Fruit fly (Drosophila melanogaster): ENCODE data around the gene CG5149.
A peak's percentile ranks its signal among the peaks of the same experiment; 100 is the strongest.

The CG5149 gene

dm6 chr2L:7433957-7434736 is 46.1 kb upstream of the CG5149 start (continued):
- TF ChIP-seq nom (GFP tag; optimal IDR thresholded peaks at IDR 0.05) (no peak), ara (GFP tag; IDR thresholded peaks at IDR 0.05) (peak; percentile 16; the same call in 1 of the 2 replicates), bab2 (GFP tag; optimal IDR thresholded peaks at IDR 0.05) (peak; percentile 53), Nf-YC (tag; optimal IDR thresholded peaks at IDR 0.05) (no peak), CG11504 (tag; optimal IDR thresholded peaks at IDR 0.05) (peak; percentile 90), esg (GFP tag; conservative IDR thresholded peaks at IDR 0.05) (peak; percentile 79), dimm (GFP tag; IDR thresholded peaks at IDR 0.05) (no peak), ERR (GFP tag; optimal IDR thresholded peaks at IDR 0.05) (no peak), lola (GFP tag; optimal IDR thresholded peaks at IDR 0.05) (peak in 1 of 3 experiments; percentile 32), phol (tag; optimal IDR thresholded peaks at IDR 0.05) (peak; percentile 40), Sry-δ (GFP tag; optimal IDR thresholded peaks at IDR 0.05) (no peak), CG17912 (GFP tag; optimal IDR thresholded peaks at IDR 0.05) (no peak), Kr (GFP tag; optimal IDR thresholded peaks at IDR 0.05) (no peak), slbo (GFP tag; IDR thresholded peaks at IDR 0.05) (peak; percentile 94), CG14965 (GFP tag; optimal IDR thresholded peaks at IDR 0.05; ENCODE audit: borderline replicate concordance) (no peak), Nf-YB (GFP tag; optimal IDR thresholded peaks at IDR 0.05) (peak; percentile 37), row (GFP tag; IDR thresholded peaks at IDR 0.05) (peak; percentile 93), CG8359 (GFP tag; optimal IDR thresholded peaks at IDR 0.05; ENCODE audit: borderline replicate concordance) (no peak), h (optimal IDR thresholded peaks at IDR 0.05) (no peak), so (GFP tag; IDR thresholded peaks at IDR 0.05) (peak; percentile 65; the same call in 2 of the 3 replicates), CG4617 (GFP tag; optimal IDR thresholded peaks at IDR 0.05; ENCODE audit: borderline replicate concordance) (no peak), Mad (GFP tag; optimal IDR thresholded peaks at IDR 0.05) (peak; percentile 23), CG9797 (GFP tag; optimal IDR thresholded peaks at IDR 0.05) (no peak), vvl (GFP tag; IDR thresholded peaks at IDR 0.05) (peak; percentile 82), YL-1 (GFP tag; optimal IDR thresholded peaks at IDR 0.05) (no peak), CG10959 (GFP tag; IDR thresholded peaks at IDR 0.05) (peak; percentile 38; the same call in 1 of the 2 replicates), CG14014 (GFP tag; IDR thresholded peaks at IDR 0.05) (peak; percentile 90), CG5245 (GFP tag; optimal IDR thresholded peaks at IDR 0.05) (no peak), CG17829 (tag; optimal IDR thresholded peaks at IDR 0.05) (peak; percentile 29), nerfin-2 (GFP tag; IDR thresholded peaks at IDR 0.05; ENCODE audit: partially characterized antibody) (no peak), luna (GFP tag; optimal IDR thresholded peaks at IDR 0.05) (no peak), CG10147 (GFP tag; optimal IDR thresholded peaks at IDR 0.05) (peak; percentile 18), CG9817 (tag; optimal IDR thresholded peaks at IDR 0.05) (peak; percentile 84), mam (GFP tag; optimal IDR thresholded peaks at IDR 0.05) (peak; percentile 46), org-1 (GFP tag; optimal IDR thresholded peaks at IDR 0.05) (peak; percentile 57), CG17802 (tag; optimal IDR thresholded peaks at IDR 0.05) (no peak), CG6854 (GFP tag; optimal IDR thresholded peaks at IDR 0.05) (peak; percentile 75), bcd (GFP tag; optimal IDR thresholded peaks at IDR 0.05) (peak; percentile 57), Scr (GFP tag; IDR thresholded peaks at IDR 0.05; ENCODE audit: partially characterized antibody) (no peak), HHEX (GFP tag; optimal IDR thresholded peaks at IDR 0.05) (peak; percentile 64), grau (tag; optimal IDR thresholded peaks at IDR 0.05) (peak; percentile 86), CG3995 (GFP tag; optimal IDR thresholded peaks at IDR 0.05) (no peak), D19A (tag; optimal IDR thresholded peaks at IDR 0.05) (peak; percentile 73), Poxn (GFP tag; IDR thresholded peaks at IDR 0.05) (peak; percentile 83), dati (GFP tag; IDR thresholded peaks at IDR 0.05) (no peak), CHES-1-like (GFP tag; optimal IDR thresholded peaks at IDR 0.05) (no peak), CG18764 (GFP tag; optimal IDR thresholded peaks at IDR 0.05) (no peak), Dp (GFP tag; optimal IDR thresholded peaks at IDR 0.05) (no peak), CG16863 (GFP tag; optimal IDR thresholded peaks at IDR 0.05) (peak; percentile 1)

Data from whole organism, embryonic.